Fruit fly (Drosophila melanogaster) whole organism, embryonic: Measurements from ENCODE around the gene lawc.

ENCODE experiments used
- Atf-2 ChIP-seq: fragments of 200-800 bp; sonication (Bioruptor generic); optimal IDR thresholded peaks from 2 replicates; lab custom pipeline; 2016; ENCODE audit warnings: missing biosample characterization, missing genetic modification characterization
- CG10321 ChIP-seq: fragments of 200-800 bp; sonication (Bioruptor generic); IDR thresholded peaks from 2 replicates; pipeline ENCODE4 v1.3.6; 2022; ENCODE audit warnings: missing biosample characterization, missing genetic modification characterization
- CG10431 ChIP-seq: fragments of 200-800 bp; sonication (Bioruptor generic); optimal IDR thresholded peaks from 3 replicates; lab custom pipeline; 2018; ENCODE audit warnings: missing biosample characterization, mild to moderate bottlenecking, missing genetic modification characterization
- CG12942 ChIP-seq: fragments of 200-800 bp; sonication (Bioruptor generic); optimal IDR thresholded peaks from 3 replicates; lab custom pipeline; 2016; ENCODE audit warnings: missing biosample characterization, missing genetic modification characterization
- CG13287 ChIP-seq: fragments of 200-800 bp; sonication (Bioruptor generic); IDR thresholded peaks from 2 replicates; pipeline ENCODE4 v1.3.6; 2022; ENCODE audit warnings: missing biosample characterization, missing genetic modification characterization; ENCODE audit not compliant: partially characterized antibody
- CG14441 ChIP-seq: fragments of 200-800 bp; sonication (Bioruptor generic); IDR thresholded peaks from 2 replicates; pipeline ENCODE4 v1.3.6; 2022; ENCODE audit warnings: missing biosample characterization, missing genetic modification characterization
- CG14860 ChIP-seq: fragments of 200-800 bp; sonication (Bioruptor generic); IDR thresholded peaks from 3 replicates; pipeline ENCODE4 v1.3.6; 2022; ENCODE audit warnings: missing biosample characterization, missing genetic modification characterization; ENCODE audit not compliant: partially characterized antibody
- CG1529 ChIP-seq: fragments of 200-800 bp; sonication (Bioruptor generic); optimal IDR thresholded peaks from 3 replicates; lab custom pipeline; 2018; ENCODE audit warnings: missing biosample characterization, missing genetic modification characterization
- CG15696 ChIP-seq: fragments of 200-800 bp; sonication (Bioruptor generic); optimal IDR thresholded peaks from 2 replicates; lab custom pipeline; 2019; ENCODE audit warnings: missing biosample characterization, mild to moderate bottlenecking, missing genetic modification characterization, moderate library complexity
- CG2678 ChIP-seq: fragments of 200-800 bp; sonication (Bioruptor generic); optimal IDR thresholded peaks from 3 replicates; lab custom pipeline; 2019; ENCODE audit warnings: missing biosample characterization, mild to moderate bottlenecking, missing genetic modification characterization, moderate library complexity
- CG31365 ChIP-seq: fragments of 200-800 bp; sonication (Bioruptor generic); optimal IDR thresholded peaks from 2 replicates; lab custom pipeline; 2018; ENCODE audit warnings: missing biosample characterization, mild to moderate bottlenecking, missing genetic modification characterization
- CG33213 ChIP-seq: fragments of 200-800 bp; sonication (Bioruptor generic); optimal IDR thresholded peaks from 3 replicates; lab custom pipeline; 2016; ENCODE audit warnings: missing biosample characterization, missing genetic modification characterization
- CG34224 ChIP-seq: fragments of 200-800 bp; sonication (Bioruptor generic); IDR thresholded peaks from 3 replicates; pipeline ENCODE4 v1.3.6; 2022; ENCODE audit warnings: missing biosample characterization, missing genetic modification characterization; ENCODE audit not compliant: partially characterized antibody
- CG4328 ChIP-seq: fragments of 200-800 bp; sonication (Bioruptor generic); optimal IDR thresholded peaks from 3 replicates; lab custom pipeline; 2017; ENCODE audit warnings: missing biosample characterization, missing genetic modification reagents, missing genetic modification characterization
- CG4617 ChIP-seq: fragments of 200-800 bp; sonication (Bioruptor generic); optimal IDR thresholded peaks from 3 replicates; lab custom pipeline; 2016; ENCODE audit warnings: missing biosample characterization, missing genetic modification characterization, borderline replicate concordance
- CG6654 ChIP-seq: fragments of 200-800 bp; sonication (Bioruptor generic); optimal IDR thresholded peaks from 2 replicates; lab custom pipeline; 2017; ENCODE audit warnings: missing biosample characterization, mild to moderate bottlenecking, missing genetic modification characterization
- CG7786 ChIP-seq: fragments of 200-800 bp; sonication (Bioruptor generic); optimal IDR thresholded peaks from 2 replicates; lab custom pipeline; 2016; ENCODE audit warnings: missing biosample characterization, missing genetic modification characterization
- CG8944 ChIP-seq: fragments of 200-800 bp; sonication (Bioruptor generic); optimal IDR thresholded peaks from 3 replicates; lab custom pipeline; 2016; ENCODE audit warnings: missing biosample characterization, missing genetic modification characterization
- CG9797 ChIP-seq: fragments of 200-800 bp; sonication (Bioruptor generic); optimal IDR thresholded peaks from 3 replicates; lab custom pipeline; 2018; ENCODE audit warnings: missing biosample characterization, mild to moderate bottlenecking, missing genetic modification characterization
- CHES-1-like ChIP-seq: fragments of 200-800 bp; sonication (Bioruptor generic); optimal IDR thresholded peaks from 2 replicates; lab custom pipeline; 2016; ENCODE audit warnings: missing biosample characterization, missing genetic modification characterization
- CoRest ChIP-seq: fragments of 200-800 bp; sonication (Bioruptor generic); optimal IDR thresholded peaks from 3 replicates; lab custom pipeline; 2018; ENCODE audit warnings: missing biosample characterization, mild to moderate bottlenecking, missing genetic modification characterization, moderate library complexity
- D ChIP-seq, 2 experiments: fragments of 200-800 bp in 1 of 2; fragments of >200 bp in 1 of 2; sonication (Bioruptor generic) in 1 of 2; optimal IDR thresholded peaks; 2 replicates in 1 of 2; 3 replicates in 1 of 2; lab custom pipeline; 2017; ENCODE audit warnings: mild to moderate bottlenecking in 1 of 2, missing biosample characterization in 1 of 2, missing genetic modification characterization in 1 of 2, missing genetic modification reagents in 1 of 2
- D19B ChIP-seq: fragments of 200-800 bp; sonication (Bioruptor generic); optimal IDR thresholded peaks from 2 replicates; lab custom pipeline; 2017; ENCODE audit warnings: missing biosample characterization, mild to moderate bottlenecking, missing genetic modification characterization
- ERR ChIP-seq: fragments of 200-800 bp; sonication (Bioruptor generic); optimal IDR thresholded peaks from 2 replicates; lab custom pipeline; 2016; ENCODE audit warnings: missing biosample characterization, missing genetic modification characterization
- Gsc ChIP-seq: fragments of 200-800 bp; sonication (Bioruptor generic); IDR thresholded peaks from 2 replicates; pipeline ENCODE4 v1.3.6; 2022; ENCODE audit warnings: missing biosample characterization, missing genetic modification characterization
- Hmr ChIP-seq: fragments of 200-800 bp; sonication (Bioruptor generic); optimal IDR thresholded peaks from 3 replicates; lab custom pipeline; 2017; ENCODE audit warnings: mild to moderate bottlenecking, missing biosample characterization, missing genetic modification reagents, missing genetic modification characterization
- Nf-YB ChIP-seq: fragments of 200-800 bp; sonication (Bioruptor generic); optimal IDR thresholded peaks from 3 replicates; lab custom pipeline; 2019; ENCODE audit warnings: missing biosample characterization, mild to moderate bottlenecking, missing genetic modification characterization, moderate library complexity
- Oli ChIP-seq: fragments of 200-800 bp; sonication (Bioruptor generic); optimal IDR thresholded peaks from 2 replicates; lab custom pipeline; 2018; ENCODE audit warnings: missing biosample characterization, mild to moderate bottlenecking, missing genetic modification characterization, moderate library complexity
- Sin3A ChIP-seq: fragments of >200 bp; optimal IDR thresholded peaks from 2 replicates; lab custom pipeline; 2018
- Sox100B ChIP-seq: fragments of 200-800 bp; sonication (Bioruptor generic); optimal IDR thresholded peaks from 3 replicates; lab custom pipeline; 2018; ENCODE audit warnings: missing biosample characterization, mild to moderate bottlenecking, missing genetic modification characterization
- Trl ChIP-seq, 3 experiments: fragments of >200 bp in 2 of 3; fragments of 200-800 bp in 1 of 3; sonication (Bioruptor generic) in 1 of 3; optimal IDR thresholded peaks; 2 replicates in 1 of 3; 3 replicates in 2 of 3; lab custom pipeline; 2016 to 2017; ENCODE audit warnings: missing biosample characterization in 1 of 3, missing genetic modification characterization in 1 of 3
- Vsx1 ChIP-seq: fragments of 200-800 bp; sonication (Bioruptor generic); optimal IDR thresholded peaks from 2 replicates; lab custom pipeline; 2017; ENCODE audit warnings: missing biosample characterization, mild to moderate bottlenecking, missing genetic modification characterization, missing genetic modification reagents
- YL-1 ChIP-seq: fragments of 200-800 bp; sonication (Bioruptor generic); optimal IDR thresholded peaks from 3 replicates; lab custom pipeline; 2017; ENCODE audit warnings: missing biosample characterization, mild to moderate bottlenecking, missing genetic modification characterization
- ab ChIP-seq: fragments of 200-800 bp; sonication (Bioruptor generic); optimal IDR thresholded peaks from 2 replicates; lab custom pipeline; 2016; ENCODE audit warnings: missing biosample characterization, missing genetic modification characterization
- cas ChIP-seq: fragments of 200-800 bp; sonication (Bioruptor generic); IDR thresholded peaks from 2 replicates; pipeline ENCODE4 v1.3.6; 2022; ENCODE audit warnings: missing biosample characterization, missing genetic modification characterization
- caup ChIP-seq: fragments of 200-800 bp; sonication (Bioruptor generic); optimal IDR thresholded peaks from 3 replicates; lab custom pipeline; 2017; ENCODE audit warnings: missing biosample characterization, mild to moderate bottlenecking, missing genetic modification characterization, moderate library complexity; ENCODE audit not compliant: severe bottlenecking
- dati ChIP-seq: fragments of 200-800 bp; sonication (Bioruptor generic); IDR thresholded peaks from 2 replicates; pipeline ENCODE4 v1.3.6; 2022; ENCODE audit warnings: missing biosample characterization, missing genetic modification characterization
- eyg ChIP-seq: fragments of 200-800 bp; sonication (Bioruptor generic); optimal IDR thresholded peaks from 3 replicates; lab custom pipeline; 2016; ENCODE audit warnings: missing biosample characterization, missing genetic modification characterization
- fd96Cb ChIP-seq: fragments of 200-800 bp; sonication (Bioruptor generic); optimal IDR thresholded peaks from 2 replicates; lab custom pipeline; 2018; ENCODE audit warnings: missing biosample characterization, mild to moderate bottlenecking, missing genetic modification characterization, moderate library complexity
- nmo ChIP-seq: fragments of 200-800 bp; sonication (Bioruptor generic); optimal IDR thresholded peaks from 2 replicates; lab custom pipeline; 2018; ENCODE audit warnings: missing biosample characterization, mild to moderate bottlenecking, missing genetic modification characterization, moderate library complexity
- org-1 ChIP-seq: fragments of 200-800 bp; sonication (Bioruptor generic); optimal IDR thresholded peaks from 2 replicates; lab custom pipeline; 2017; ENCODE audit warnings: missing biosample characterization, missing genetic modification characterization
- peb ChIP-seq: fragments of 200-800 bp; sonication (Bioruptor generic); IDR thresholded peaks from 2 replicates; pipeline ENCODE4 v1.3.6; 2022; ENCODE audit warnings: missing biosample characterization, missing genetic modification characterization
- pros ChIP-seq: fragments of 200-800 bp; sonication (Bioruptor generic); optimal IDR thresholded peaks from 3 replicates; lab custom pipeline; 2019; ENCODE audit warnings: missing biosample characterization, mild to moderate bottlenecking, missing genetic modification characterization, moderate library complexity
- repo ChIP-seq: fragments of 200-800 bp; sonication (Bioruptor generic); optimal IDR thresholded peaks from 2 replicates; lab custom pipeline; 2016; ENCODE audit warnings: missing biosample characterization, missing genetic modification characterization
- ro ChIP-seq: fragments of 200-800 bp; sonication (Bioruptor generic); IDR thresholded peaks from 2 replicates; pipeline ENCODE4 v1.3.6; 2022; ENCODE audit warnings: missing biosample characterization, missing genetic modification characterization
- sqz ChIP-seq: fragments of 200-800 bp; sonication (Bioruptor generic); optimal IDR thresholded peaks from 3 replicates; lab custom pipeline; 2018; ENCODE audit warnings: missing biosample characterization, mild to moderate bottlenecking, missing genetic modification characterization
- ssp ChIP-seq: fragments of 200-800 bp; sonication (Bioruptor generic); IDR thresholded peaks from 2 replicates; pipeline ENCODE4 v1.3.6; 2022; ENCODE audit warnings: missing biosample characterization, missing genetic modification characterization
- stwl ChIP-seq: fragments of 200-800 bp; sonication (Bioruptor generic); optimal IDR thresholded peaks from 3 replicates; lab custom pipeline; 2018; ENCODE audit warnings: missing biosample characterization, mild to moderate bottlenecking, missing genetic modification characterization, moderate library complexity
- sug ChIP-seq: fragments of 200-800 bp; optimal IDR thresholded peaks from 2 replicates; lab custom pipeline; 2019; ENCODE audit warnings: missing biosample characterization, mild to moderate bottlenecking, missing genetic modification characterization, moderate library complexity

Gene lawc

dm6 chrX:8436656-8437284 lies 25.3 kb upstream of the lawc start, which contains the start of gene CG1440 (continued):
- TF ChIP-seq stwl (tag; lab: Kevin White, UChicago) (peak; percentile 39), nmo (peak; percentile 43), YL-1 (GFP tag; lab: Kevin White, UChicago) (peak; percentile 33), D (optimal IDR thresholded peaks at IDR 0.05; lab: Kevin White, UChicago) (no peak), D (GFP tag; optimal IDR thresholded peaks at IDR 0.05; lab: Kevin White, UChicago) (no peak), Nf-YB (GFP tag; lab: Kevin White, UChicago) (no peak), CG10321 (GFP tag; lab: Robert Waterston, UW) (no peak), CG31365 (tag; lab: Kevin White, UChicago) (no peak), D19B (GFP tag; lab: Kevin White, UChicago) (no peak), org-1 (GFP tag; lab: Kevin White, UChicago) (no peak), fd96Cb (no peak), ro (GFP tag; lab: Robert Waterston, UW) (no peak), ab (GFP tag; lab: Kevin White, UChicago) (no peak), CG2678 (no peak), CoRest (tag; lab: Kevin White, UChicago) (no peak), CG12942 (GFP tag; lab: Kevin White, UChicago) (no peak), Hmr (GFP tag; lab: Kevin White, UChicago) (no peak), CG9797 (GFP tag; lab: Kevin White, UChicago) (peak; percentile 88), CG34224 (GFP tag; lab: Robert Waterston, UW) (no peak), peb (no peak), CG6654 (GFP tag; lab: Kevin White, UChicago) (no peak), CG14860 (GFP tag; lab: Robert Waterston, UW) (no peak), CG10431 (no peak), Sin3A (peak; percentile 17), cas (no peak), CG1529 (GFP tag; lab: Kevin White, UChicago) (no peak), Atf-2 (GFP tag; lab: Kevin White, UChicago) (no peak), ssp (GFP tag; lab: Robert Waterston, UW) (no peak), caup (GFP tag; lab: Kevin White, UChicago) (peak; percentile 8), CG13287 (GFP tag; lab: Robert Waterston, UW) (no peak; the same call in 1 of the 2 replicates), CG33213 (GFP tag; lab: Kevin White, UChicago) (peak; percentile 13), Gsc (no peak), Vsx1 (GFP tag; lab: Kevin White, UChicago) (no peak), repo (GFP tag; lab: Kevin White, UChicago) (no peak), ERR (no peak), CG4617 (GFP tag; lab: Kevin White, UChicago) (peak; percentile 20), CHES-1-like (GFP tag; lab: Kevin White, UChicago) (no peak), dati (no peak), pros (no peak), CG4328 (GFP tag; lab: Kevin White, UChicago) (no peak), Trl (optimal IDR thresholded peaks at IDR 0.05; lab: Kevin White, UChicago) (no peak), Trl (GFP tag; optimal IDR thresholded peaks at IDR 0.05; lab: Kevin White, UChicago) (peak; percentile 10), CG7786 (GFP tag; lab: Kevin White, UChicago) (peak; percentile 11), Oli (tag; lab: Kevin White, UChicago) (no peak), eyg (GFP tag; lab: Kevin White, UChicago) (no peak), sqz (peak; percentile 81), Sox100B (GFP tag; lab: Kevin White, UChicago) (no peak), CG15696 (tag; lab: Kevin White, UChicago) (peak; percentile 34), sug (tag; lab: Kevin White, UChicago) (no peak), CG8944 (no peak), CG14441 (GFP tag; lab: Robert Waterston, UW) (no peak)
